Fruit fly (Drosophila melanogaster) whole organism, embryonic: ENCODE measurements around the gene CG17187.

ENCODE experiments used
- Atf-2 ChIP-seq: fragments of 200-800 bp; sonication (Bioruptor generic); optimal IDR thresholded peaks from 2 replicates; lab custom pipeline; 2016; ENCODE audit warnings: missing biosample characterization, missing genetic modification characterization
- CG10274 ChIP-seq: fragments of 200-800 bp; sonication (Bioruptor generic); optimal IDR thresholded peaks from 3 replicates; lab custom pipeline; 2017; ENCODE audit warnings: missing biosample characterization, mild to moderate bottlenecking, missing genetic modification characterization
- CG10543 ChIP-seq: fragments of 200-800 bp; sonication (Bioruptor generic); optimal IDR thresholded peaks from 3 replicates; lab custom pipeline; 2017; ENCODE audit warnings: missing biosample characterization, mild to moderate bottlenecking, missing genetic modification characterization, moderate library complexity
- CG12071 ChIP-seq: fragments of 200-800 bp; sonication (Bioruptor generic); optimal IDR thresholded peaks from 3 replicates; lab custom pipeline; 2018; ENCODE audit warnings: missing biosample characterization, mild to moderate bottlenecking, missing genetic modification characterization
- CG18262 ChIP-seq: fragments of 200-800 bp; optimal IDR thresholded peaks from 3 replicates; lab custom pipeline; 2019; ENCODE audit warnings: missing biosample characterization, mild to moderate bottlenecking, missing genetic modification characterization, moderate library complexity
- CG2875 ChIP-seq: fragments of 200-800 bp; sonication (Bioruptor generic); optimal IDR thresholded peaks from 2 replicates; lab custom pipeline; 2017; ENCODE audit warnings: missing biosample characterization, mild to moderate bottlenecking, missing genetic modification characterization, missing genetic modification reagents
- CG3407 ChIP-seq: fragments of 200-800 bp; sonication (Bioruptor generic); optimal IDR thresholded peaks from 2 replicates; lab custom pipeline; 2018; ENCODE audit warnings: missing biosample characterization, mild to moderate bottlenecking, missing genetic modification characterization
- CG3847 ChIP-seq: fragments of 200-800 bp; sonication (Bioruptor generic); IDR thresholded peaks from 2 replicates; pipeline ENCODE4 v1.3.6; 2022; ENCODE audit warnings: missing biosample characterization, missing genetic modification characterization
- CG5180 ChIP-seq: fragments of 200-800 bp; sonication (Bioruptor generic); optimal IDR thresholded peaks from 3 replicates; lab custom pipeline; 2017; ENCODE audit warnings: missing biosample characterization, missing genetic modification characterization, mild to moderate bottlenecking, moderate library complexity, missing genetic modification reagents
- CG7556 ChIP-seq: fragments of 200-800 bp; sonication (Bioruptor generic); optimal IDR thresholded peaks from 2 replicates; lab custom pipeline; 2017; ENCODE audit warnings: missing biosample characterization, mild to moderate bottlenecking, missing genetic modification characterization
- CG8290 ChIP-seq, 3 experiments: fragments of 200-800 bp; sonication (Bioruptor generic); optimal IDR thresholded peaks; 2 replicates each; lab custom pipeline; 2016 to 2019; ENCODE audit warnings: missing biosample characterization in 3 of 3, missing genetic modification characterization in 3 of 3, mild to moderate bottlenecking in 2 of 3, moderate library complexity in 1 of 3
- CoRest ChIP-seq: fragments of 200-800 bp; sonication (Bioruptor generic); optimal IDR thresholded peaks from 3 replicates; lab custom pipeline; 2018; ENCODE audit warnings: missing biosample characterization, mild to moderate bottlenecking, missing genetic modification characterization, moderate library complexity
- CrebB ChIP-seq: fragments of 200-800 bp; sonication (Bioruptor generic); optimal IDR thresholded peaks from 3 replicates; lab custom pipeline; 2018; ENCODE audit warnings: missing biosample characterization, mild to moderate bottlenecking, missing genetic modification characterization
- D19A ChIP-seq: fragments of 200-800 bp; optimal IDR thresholded peaks from 3 replicates; lab custom pipeline; 2019; ENCODE audit warnings: missing biosample characterization, mild to moderate bottlenecking, missing genetic modification characterization, moderate library complexity
- ERR ChIP-seq: fragments of 200-800 bp; sonication (Bioruptor generic); optimal IDR thresholded peaks from 2 replicates; lab custom pipeline; 2016; ENCODE audit warnings: missing biosample characterization, missing genetic modification characterization
- GATAe ChIP-seq: fragments of 200-800 bp; sonication (Bioruptor generic); conservative IDR thresholded peaks from 2 replicates; pipeline ENCODE4 v1.3.6; 2022; ENCODE audit warnings: missing biosample characterization, missing genetic modification characterization
- Gsc ChIP-seq: fragments of 200-800 bp; sonication (Bioruptor generic); IDR thresholded peaks from 2 replicates; pipeline ENCODE4 v1.3.6; 2022; ENCODE audit warnings: missing biosample characterization, missing genetic modification characterization
- HmgZ ChIP-seq: fragments of 200-800 bp; sonication (Bioruptor generic); optimal IDR thresholded peaks from 2 replicates; lab custom pipeline; 2018; ENCODE audit warnings: missing biosample characterization, mild to moderate bottlenecking, missing genetic modification characterization
- Hr39 ChIP-seq: fragments of >200 bp; optimal IDR thresholded peaks from 2 replicates; lab custom pipeline; 2017
- Neu2 ChIP-seq: fragments of 200-800 bp; sonication (Bioruptor generic); optimal IDR thresholded peaks from 3 replicates; lab custom pipeline; 2016; ENCODE audit warnings: missing biosample characterization, missing genetic modification characterization, borderline replicate concordance
- Nf-YA ChIP-seq: fragments of 200-800 bp; sonication (Bioruptor generic); IDR thresholded peaks from 2 replicates; pipeline ENCODE4 v1.3.6; 2022; ENCODE audit warnings: missing biosample characterization, missing genetic modification characterization
- NfI ChIP-seq: fragments of 200-800 bp; sonication (Bioruptor generic); optimal IDR thresholded peaks from 3 replicates; lab custom pipeline; 2018; ENCODE audit warnings: missing biosample characterization, mild to moderate bottlenecking, missing genetic modification characterization, moderate library complexity
- Opbp ChIP-seq: fragments of 200-800 bp; sonication (Bioruptor generic); IDR thresholded peaks from 3 replicates; pipeline ENCODE4 v1.3.6; 2022; ENCODE audit warnings: missing biosample characterization, missing genetic modification characterization; ENCODE audit not compliant: partially characterized antibody
- Sin3A ChIP-seq: fragments of >200 bp; optimal IDR thresholded peaks from 2 replicates; lab custom pipeline; 2018
- Six4 ChIP-seq: fragments of 200-800 bp; sonication (Bioruptor generic); optimal IDR thresholded peaks from 2 replicates; lab custom pipeline; 2016; ENCODE audit warnings: missing biosample characterization, missing genetic modification characterization
- Sox102F ChIP-seq: fragments of 200-800 bp; sonication (Bioruptor generic); optimal IDR thresholded peaks from 2 replicates; lab custom pipeline; 2018; ENCODE audit warnings: missing biosample characterization, mild to moderate bottlenecking, missing genetic modification characterization, moderate library complexity
- Stat92E ChIP-seq, 3 experiments: fragments of >200 bp in 2 of 3; fragments of 200-800 bp in 1 of 3; sonication (Bioruptor generic) in 1 of 3; optimal IDR thresholded peaks; 2 replicates each; lab custom pipeline; 2017 to 2019; ENCODE audit warnings: missing biosample characterization in 3 of 3, missing genetic modification characterization in 3 of 3, mild to moderate bottlenecking in 1 of 3, moderate library complexity in 1 of 3
- aop ChIP-seq: fragments of 200-800 bp; sonication (Bioruptor generic); IDR thresholded peaks from 2 replicates; pipeline ENCODE4 v1.3.6; 2022; ENCODE audit warnings: missing biosample characterization, missing genetic modification characterization
- ato ChIP-seq: fragments of 200-800 bp; sonication (Bioruptor generic); IDR thresholded peaks from 2 replicates; pipeline ENCODE4 v1.3.6; 2022; ENCODE audit warnings: missing biosample characterization, missing genetic modification characterization; ENCODE audit not compliant: partially characterized antibody
- bigmax ChIP-seq: fragments of 200-800 bp; sonication (Bioruptor generic); optimal IDR thresholded peaks from 2 replicates; lab custom pipeline; 2018; ENCODE audit warnings: missing biosample characterization, mild to moderate bottlenecking, missing genetic modification characterization
- cad ChIP-seq: fragments of >200 bp; optimal IDR thresholded peaks from 2 replicates; lab custom pipeline; 2017; ENCODE audit warnings: missing biosample characterization, missing genetic modification characterization
- chinmo ChIP-seq: fragments of 200-800 bp; sonication (Bioruptor generic); IDR thresholded peaks from 4 replicates; pipeline ENCODE4 v1.3.6; 2022; ENCODE audit warnings: missing biosample characterization, missing genetic modification characterization; ENCODE audit not compliant: partially characterized antibody
- corto ChIP-seq: fragments of 200-800 bp; sonication (Bioruptor generic); optimal IDR thresholded peaks from 2 replicates; lab custom pipeline; 2016; ENCODE audit warnings: missing biosample characterization, mild to moderate bottlenecking, missing genetic modification characterization, moderate library complexity
- crp ChIP-seq, 2 experiments: fragments of 200-800 bp; sonication (Bioruptor generic); optimal IDR thresholded peaks; 2 replicates in 1 of 2; 3 replicates in 1 of 2; lab custom pipeline; 2017; ENCODE audit warnings: missing biosample characterization in 2 of 2, missing genetic modification characterization in 2 of 2, mild to moderate bottlenecking in 1 of 2, moderate library complexity in 1 of 2
- disco-r ChIP-seq: fragments of 200-800 bp; sonication (Bioruptor generic); optimal IDR thresholded peaks from 2 replicates; lab custom pipeline; 2016; ENCODE audit warnings: missing biosample characterization, missing genetic modification characterization
- fd64A ChIP-seq: fragments of 200-800 bp; sonication (Bioruptor generic); optimal IDR thresholded peaks from 3 replicates; lab custom pipeline; 2018; ENCODE audit warnings: missing biosample characterization, mild to moderate bottlenecking, missing genetic modification characterization
- fru ChIP-seq: fragments of >200 bp; optimal IDR thresholded peaks from 2 replicates; lab custom pipeline; 2017
- gfzf ChIP-seq: fragments of 200-800 bp; sonication (Bioruptor generic); optimal IDR thresholded peaks from 2 replicates; lab custom pipeline; 2016; ENCODE audit warnings: missing biosample characterization, mild to moderate bottlenecking, missing genetic modification characterization, moderate library complexity
- insv ChIP-seq, 2 experiments: fragments of 200-800 bp; sonication (Bioruptor generic); optimal IDR thresholded peaks; 3 replicates each; lab custom pipeline; 2016 to 2018; ENCODE audit warnings: missing biosample characterization in 2 of 2, missing genetic modification characterization in 2 of 2
- nerfin-1 ChIP-seq: fragments of 200-800 bp; sonication (Bioruptor generic); optimal IDR thresholded peaks from 3 replicates; lab custom pipeline; 2019; ENCODE audit warnings: missing biosample characterization, mild to moderate bottlenecking, missing genetic modification characterization, moderate library complexity
- pnt ChIP-seq: fragments of 200-800 bp; sonication (Bioruptor generic); optimal IDR thresholded peaks from 3 replicates; lab custom pipeline; 2016; ENCODE audit warnings: missing biosample characterization, missing genetic modification characterization
- ro ChIP-seq: fragments of 200-800 bp; sonication (Bioruptor generic); IDR thresholded peaks from 2 replicates; pipeline ENCODE4 v1.3.6; 2022; ENCODE audit warnings: missing biosample characterization, missing genetic modification characterization
- salm ChIP-seq: fragments of 200-800 bp; sonication (Bioruptor generic); optimal IDR thresholded peaks from 2 replicates; lab custom pipeline; 2018; ENCODE audit warnings: missing biosample characterization, mild to moderate bottlenecking, missing genetic modification characterization
- sob ChIP-seq: fragments of 200-800 bp; sonication (Bioruptor generic); IDR thresholded peaks from 2 replicates; pipeline ENCODE4 v1.3.6; 2022; ENCODE audit warnings: missing biosample characterization, missing genetic modification characterization
- ttk ChIP-seq: fragments of 200-800 bp; sonication (Bioruptor generic); IDR thresholded peaks from 2 replicates; pipeline ENCODE4 v2.1.2; 2022; ENCODE audit warnings: missing biosample characterization, missing genetic modification characterization
- tup ChIP-seq: fragments of 200-800 bp; sonication (Bioruptor generic); optimal IDR thresholded peaks from 2 replicates; lab custom pipeline; 2016; ENCODE audit warnings: missing biosample characterization, mild to moderate bottlenecking, missing genetic modification characterization, moderate library complexity
- vnd ChIP-seq: fragments of 200-800 bp; sonication (Bioruptor generic); IDR thresholded peaks from 3 replicates; pipeline ENCODE4 v1.3.6; 2022; ENCODE audit warnings: missing biosample characterization, missing genetic modification characterization; ENCODE audit not compliant: partially characterized antibody
- vvl ChIP-seq: fragments of 200-800 bp; sonication (Bioruptor generic); IDR thresholded peaks from 2 replicates; pipeline ENCODE4 v1.3.6; 2022; ENCODE audit warnings: missing biosample characterization, missing genetic modification characterization
- wdn ChIP-seq: fragments of 200-800 bp; sonication (Bioruptor generic); IDR thresholded peaks from 2 replicates; pipeline ENCODE4 v1.3.6; 2022; ENCODE audit warnings: missing biosample characterization, missing genetic modification characterization
- wek ChIP-seq: fragments of 200-800 bp; sonication (Bioruptor generic); optimal IDR thresholded peaks from 3 replicates; lab custom pipeline; 2018; ENCODE audit warnings: missing biosample characterization, mild to moderate bottlenecking, missing genetic modification characterization, moderate library complexity

CG17187 gene

dm6 chr3R:11226496-11226895 lies 5.2 kb downstream of the CG17187 start, which contains the start of gene CG17726 (continued):
- TF ChIP-seq D19A (tag; lab: Kevin White, UChicago) (peak; percentile 99), CG3407 (GFP tag; lab: Kevin White, UChicago) (peak; percentile 94), ttk (GFP tag; lab: Robert Waterston, UW) (peak; percentile 98), CoRest (tag; lab: Kevin White, UChicago) (peak; percentile 99), cad (no peak), ato (GFP tag; lab: Robert Waterston, UW) (no peak), Stat92E (GFP tag; optimal IDR thresholded peaks at IDR 0.05; lab: Kevin White, UChicago) (peak in 1 of 3 experiments; percentile 94), nerfin-1 (tag; lab: Kevin White, UChicago) (peak; percentile 93), vvl (GFP tag; lab: Robert Waterston, UW) (peak; percentile 99), CG5180 (GFP tag; lab: Kevin White, UChicago) (no peak), HmgZ (tag; lab: Kevin White, UChicago) (peak; percentile 97), vnd (GFP tag; lab: Robert Waterston, UW) (no peak), aop (peak; percentile 89), Six4 (peak; percentile 96), CG3847 (GFP tag; lab: Robert Waterston, UW) (peak; percentile 97), CG8290 (GFP tag; optimal IDR thresholded peaks at IDR 0.05; lab: Kevin White, UChicago) (peak; percentile 94), CG8290 (tag; optimal IDR thresholded peaks at IDR 0.05; lab: Kevin White, UChicago) (peak in 1 of 2 experiments; percentile 75), CG10274 (GFP tag; lab: Kevin White, UChicago) (peak; percentile 81), CG7556 (GFP tag; lab: Kevin White, UChicago) (peak; percentile 96), ro (GFP tag; lab: Robert Waterston, UW) (peak; percentile 95), tup (GFP tag; lab: Kevin White, UChicago) (peak; percentile 89), fd64A (GFP tag; lab: Kevin White, UChicago) (peak; percentile 3), wek (GFP tag; lab: Kevin White, UChicago) (peak; percentile 79), gfzf (GFP tag; lab: Kevin White, UChicago) (peak; percentile 20), CG18262 (tag; lab: Kevin White, UChicago) (peak; percentile 98), bigmax (no peak), NfI (GFP tag; lab: Kevin White, UChicago) (peak; percentile 96), Gsc (GFP tag; lab: Robert Waterston, UW) (peak; percentile 86), Atf-2 (peak; percentile 91), fru (lab: Kevin White, UChicago) (no peak), crp (GFP tag; optimal IDR thresholded peaks at IDR 0.05; lab: Kevin White, UChicago) (peak; percentile 62 to 88), Hr39 (lab: Kevin White, UChicago) (no peak), CG10543 (GFP tag; lab: Kevin White, UChicago) (peak; percentile 85), GATAe (GFP tag; lab: Robert Waterston, UW) (peak; percentile 88), CrebB (peak; percentile 96), corto (GFP tag; lab: Kevin White, UChicago) (no peak), Neu2 (no peak), Sin3A (lab: Kevin White, UChicago) (no peak), ERR (peak; percentile 63), insv (GFP tag; optimal IDR thresholded peaks at IDR 0.05; lab: Kevin White, UChicago) (peak in 1 of 2 experiments; percentile 60), CG12071 (GFP tag; lab: Kevin White, UChicago) (peak; percentile 90), disco-r (GFP tag; lab: Kevin White, UChicago) (peak; percentile 85), sob (peak; percentile 97), wdn (GFP tag; lab: Robert Waterston, UW) (peak; percentile 96), Nf-YA (GFP tag; lab: Robert Waterston, UW) (peak; percentile 96), pnt (GFP tag; lab: Kevin White, UChicago) (peak; percentile 86), chinmo (GFP tag; lab: Robert Waterston, UW) (no peak), Sox102F (peak; percentile 99), Opbp (GFP tag; lab: Robert Waterston, UW) (no peak), CG2875 (GFP tag; lab: Kevin White, UChicago) (peak; percentile 96), salm (tag; lab: Kevin White, UChicago) (peak; percentile 97)
